Worm (Caenorhabditis elegans): Measurements from ENCODE around the gene srm-5.
"Not testable (repeated sequence)": the region's sequence is repeated elsewhere in the genome, so short reads cannot be mapped to it uniquely, and the experiment has no call there.

The srm-5 gene

ce11 chrV:14308164-14308563, 26.8 kb upstream of the srm-5 start, which contains the start of gene spig-5:
Gene spig-5 (plus strand): TSS chrV:14308464.
- not testable (repeated sequence) for TF ChIP-seq hpl-2 (GFP tag; optimal IDR thresholded peaks at IDR 0.05); jun-1 (tag; optimal IDR thresholded peaks at IDR 0.05); ceh-63 (GFP tag; optimal IDR thresholded peaks at IDR 0.05)

- not testable (repeated sequence) for TF ChIP-seq ces-1 (GFP tag; optimal IDR thresholded peaks at IDR 0.05); fos-1 (tag; optimal IDR thresholded peaks at IDR 0.05); nhr-84 (tag; optimal IDR thresholded peaks at IDR 0.05)
Observed at ce11 chrV:14309632-14310031, 25.4 kb upstream of the srm-5 start, which contains the start of gene F14D7.14. Gene F14D7.14 (plus strand): TSS chrV:14309932.

ce11 chrV:14311115-14311514, 23.9 kb upstream of the srm-5 start, which contains the start of gene ddn-3:
Gene ddn-3 (minus strand): TSS chrV:14311215.
- TF ChIP-seq vab-15 (tag; optimal IDR thresholded peaks at IDR 0.05): no peak
- no peak for TF ChIP-seq mep-1 (tag; optimal IDR thresholded peaks at IDR 0.05)
- TF ChIP-seq unc-86 (tag; optimal IDR thresholded peaks at IDR 0.05): no peak
- no peak for TF ChIP-seq elt-2 (tag; optimal IDR thresholded peaks at IDR 0.05)
- no peak for TF ChIP-seq aly-2 (tag; optimal IDR thresholded peaks at IDR 0.05)
- TF ChIP-seq egl-27 (tag; optimal IDR thresholded peaks at IDR 0.05): no peak
- no peak for TF ChIP-seq fos-1 (tag; optimal IDR thresholded peaks at IDR 0.05)
- no peak for TF ChIP-seq unc-62 (GFP tag; optimal IDR thresholded peaks at IDR 0.05)
- no peak for TF ChIP-seq nhr-28 (tag; optimal IDR thresholded peaks at IDR 0.05)
- no peak for TF ChIP-seq lin-35 (GFP tag; optimal IDR thresholded peaks at IDR 0.05)
- no peak for TF ChIP-seq sptf-1 (tag; optimal IDR thresholded peaks at IDR 0.05)
- no peak for TF ChIP-seq ceh-88 (GFP tag; IDR thresholded peaks at IDR 0.05)
- no peak for TF ChIP-seq fkh-4 (tag; optimal IDR thresholded peaks at IDR 0.05; ENCODE audit: borderline replicate concordance)

DNA sequence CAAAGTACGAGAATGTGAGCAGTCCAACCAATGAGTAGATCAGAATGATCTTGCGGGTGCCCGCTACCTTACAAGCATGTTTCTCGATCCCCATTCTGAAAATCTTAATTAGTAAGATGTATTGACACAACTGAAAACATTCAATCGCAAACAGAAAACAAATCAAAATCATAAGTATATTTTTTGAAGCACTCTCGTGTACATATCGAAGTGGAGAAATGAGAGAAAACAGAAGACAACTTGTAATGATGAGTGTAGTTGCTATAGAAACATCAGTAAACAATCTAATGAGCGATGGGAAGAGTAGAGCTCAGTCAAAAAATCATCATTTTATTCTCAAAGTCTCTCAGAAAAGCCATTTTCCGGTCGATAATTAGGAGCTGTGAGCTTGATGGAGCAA, 22.3 kb upstream of the srm-5 start, which contains the start of gene F14D7.8:
Gene F14D7.8, minus strand, starts transcription at position 101 of the 400 bp plus-strand sequence.
- TF ChIP-seq grh-1 (GFP tag; IDR thresholded peaks at IDR 0.05): no peak

DNA sequence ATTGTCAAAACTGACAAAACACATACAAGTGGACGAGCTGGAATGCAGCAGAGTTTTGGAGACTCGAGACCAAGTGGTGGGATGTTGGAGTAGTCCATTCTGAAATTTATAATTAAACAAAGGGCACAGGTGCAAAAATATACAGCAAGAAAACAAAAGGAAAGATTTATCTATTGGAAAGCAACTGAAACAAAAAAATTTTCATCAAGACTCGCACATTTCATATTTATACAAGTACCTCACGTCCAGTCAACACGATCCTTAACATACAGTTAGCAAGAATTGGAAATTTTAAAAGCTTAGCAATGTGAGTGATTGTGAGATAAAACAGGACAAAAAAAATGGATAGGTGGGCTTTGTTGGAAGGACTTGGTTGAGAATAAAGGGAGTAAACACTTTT, 20.8 kb upstream of the srm-5 start, which contains the start of gene F47B8.1:
Gene F47B8.1, minus strand, starts transcription at position 101 of the 400 bp plus-strand sequence.
- peak; percentile 16 for TF ChIP-seq nhr-85 (tag)
- TF ChIP-seq efl-1 (optimal IDR thresholded peaks at IDR 0.05): no peak
- no peak for TF ChIP-seq efl-1 (GFP tag; optimal IDR thresholded peaks at IDR 0.05 in 1 of 2)

DNA sequence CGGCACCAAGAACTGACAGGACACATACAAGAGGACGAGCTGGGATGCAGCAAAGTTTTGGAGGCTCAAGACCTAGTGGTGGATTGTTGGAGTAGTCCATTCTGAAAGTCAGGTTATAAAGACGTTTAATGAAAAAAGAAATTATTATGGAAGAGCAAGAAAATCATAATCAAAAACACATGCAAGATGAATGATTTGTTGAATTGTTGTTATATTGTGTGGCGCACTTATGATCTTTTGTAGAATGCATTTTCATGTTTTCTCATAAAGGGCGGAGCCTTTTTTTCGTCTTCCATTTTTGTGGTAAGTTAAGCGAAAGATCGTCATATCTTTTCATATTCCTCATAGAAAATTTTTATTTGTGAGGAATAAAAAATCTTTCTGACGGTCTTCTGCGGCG, 18.5 kb upstream of the srm-5 start, which contains the start of gene F47B8.2:
Gene F47B8.2, minus strand, starts transcription at position 101 of the 400 bp plus-strand sequence.
- no peak for TF ChIP-seq lin-15B (tag; optimal IDR thresholded peaks at IDR 0.05)
- TF ChIP-seq mab-9 (GFP tag; IDR thresholded peaks at IDR 0.05): no peak
- TF ChIP-seq snpc-4 (tag; optimal IDR thresholded peaks at IDR 0.05): no peak
- no peak for TF ChIP-seq ceh-82 (tag; optimal IDR thresholded peaks at IDR 0.05)
- TF ChIP-seq ztf-11 (tag; optimal IDR thresholded peaks at IDR 0.05): no peak
- TF ChIP-seq egl-27 (tag; optimal IDR thresholded peaks at IDR 0.05): no peak
- no peak for TF ChIP-seq alr-1 (tag; optimal IDR thresholded peaks at IDR 0.05; ENCODE audit: borderline replicate concordance)
- TF ChIP-seq fkh-8 (tag; optimal IDR thresholded peaks at IDR 0.05): no peak
- TF ChIP-seq nhr-28 (tag; optimal IDR thresholded peaks at IDR 0.05): no peak
- TF ChIP-seq ceh-90 (tag; optimal IDR thresholded peaks at IDR 0.05): no peak
- no peak for TF ChIP-seq tbx-2 (tag; optimal IDR thresholded peaks at IDR 0.05)

DNA sequence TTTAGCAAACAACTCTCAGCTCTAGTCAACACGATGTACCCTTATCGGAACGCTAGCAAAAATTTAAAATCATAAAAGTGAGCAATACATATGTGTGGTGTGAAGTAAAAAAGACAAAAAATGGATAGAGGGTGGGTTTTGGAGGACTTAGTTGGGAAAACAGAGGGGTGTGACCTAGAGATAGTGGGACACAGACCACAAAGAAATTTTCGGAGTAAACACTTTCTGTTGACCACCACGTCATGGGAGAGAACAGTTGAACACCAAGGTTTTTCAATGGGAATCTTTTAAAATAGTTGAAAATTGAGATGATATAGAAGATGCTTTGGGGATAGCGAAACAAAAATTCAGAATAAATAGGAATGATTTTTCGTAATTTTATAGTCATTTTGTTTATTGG, 17.8 kb upstream of the srm-5 start:
- no peak for TF ChIP-seq nhr-47 (tag; optimal IDR thresholded peaks at IDR 0.05)
- peak in 1 of 2 experiments; percentile 23 for TF ChIP-seq lsy-2 (tag; optimal IDR thresholded peaks at IDR 0.05)
- no peak for TF ChIP-seq C34B4.2 (tag; optimal IDR thresholded peaks at IDR 0.05)
- TF ChIP-seq nhr-71 (tag; optimal IDR thresholded peaks at IDR 0.05): no peak
- no peak for TF ChIP-seq mab-9 (GFP tag; IDR thresholded peaks at IDR 0.05)
- TF ChIP-seq nhr-11 (tag; optimal IDR thresholded peaks at IDR 0.05): no peak
- no peak for TF ChIP-seq blmp-1 (tag; optimal IDR thresholded peaks at IDR 0.05)
- no peak for TF ChIP-seq unc-62 (GFP tag; optimal IDR thresholded peaks at IDR 0.05)
- TF ChIP-seq pqm-1 (tag; optimal IDR thresholded peaks at IDR 0.05): no peak
- TF ChIP-seq efl-3 (GFP tag; optimal IDR thresholded peaks at IDR 0.05): no peak
- peak; percentile 62 for TF ChIP-seq lin-14 (GFP tag; optimal IDR thresholded peaks at IDR 0.05)
- TF ChIP-seq ceh-88 (GFP tag; IDR thresholded peaks at IDR 0.05): no peak
- no peak for TF ChIP-seq hpl-2 (GFP tag; optimal IDR thresholded peaks at IDR 0.05)
- no peak for TF ChIP-seq F16B12.6 (tag; optimal IDR thresholded peaks at IDR 0.05)
- TF ChIP-seq ztf-4 (tag; optimal IDR thresholded peaks at IDR 0.05): no peak
- no peak for TF ChIP-seq efl-1 (optimal IDR thresholded peaks at IDR 0.05)
- peak in 1 of 2 experiments; percentile 2 for TF ChIP-seq efl-1 (GFP tag; optimal IDR thresholded peaks at IDR 0.05 in 1 of 2)
